Worm (Caenorhabditis elegans): ENCODE data around the gene usp-50.

DNA sequence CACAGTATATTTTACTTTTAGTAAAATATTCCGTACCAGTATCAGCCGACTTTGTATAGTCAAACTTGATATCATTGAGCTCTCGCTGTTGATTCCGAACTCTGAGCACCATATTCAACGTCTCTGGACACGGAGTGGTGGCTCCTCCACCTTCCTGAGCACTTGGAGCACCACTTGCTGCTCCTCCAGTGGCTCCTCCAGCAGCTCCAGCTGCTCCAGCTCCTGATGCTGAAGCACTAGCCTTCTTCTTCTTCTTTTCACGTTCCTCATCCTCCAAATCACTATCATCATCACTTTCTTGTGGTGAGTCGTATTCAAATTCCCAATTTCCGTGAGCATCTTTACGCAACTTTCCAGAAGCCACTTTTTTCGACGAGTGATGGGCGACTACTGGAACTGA is 31.4 kb downstream of the usp-50 start:
- no peak for TF ChIP-seq elt-3 (tag; optimal IDR thresholded peaks at IDR 0.05)
- no peak for TF ChIP-seq lin-13 (GFP tag; optimal IDR thresholded peaks at IDR 0.05)
- no peak for TF ChIP-seq unc-62 (GFP tag; optimal IDR thresholded peaks at IDR 0.05)
- no peak for TF ChIP-seq mdl-1 (tag; optimal IDR thresholded peaks at IDR 0.05)
- TF ChIP-seq lsy-2 (tag; optimal IDR thresholded peaks at IDR 0.05): no peak
- TF ChIP-seq ceh-16 (tag; optimal IDR thresholded peaks at IDR 0.05): no peak
- TF ChIP-seq zag-1 (tag; optimal IDR thresholded peaks at IDR 0.05): no peak
- TF ChIP-seq R02D3.7 (tag; optimal IDR thresholded peaks at IDR 0.05): no peak

Measured in whole organism, L2 larva.